Worm (Caenorhabditis elegans) whole organism, L4 larva: Measurements from ENCODE around the gene ZK688.1.

Experiments
- D1046.2 ChIP-seq: fragments of 200-800 bp; sonication (Bioruptor generic); IDR thresholded peaks from 2 replicates; pipeline ENCODE4 v1.3.6; 2022; ENCODE audit warnings: missing genetic modification characterization, missing compliant biosample characterization
- F49E8.2 ChIP-seq: sonication (generic microtip); optimal IDR thresholded peaks from 2 replicates; lab custom pipeline; 2016; ENCODE audit warnings: missing compliant biosample characterization, mild to moderate bottlenecking, missing genetic modification characterization, borderline replicate concordance
- Y105C5A.15 ChIP-seq: fragments of 200-800 bp; sonication (Bioruptor generic); IDR thresholded peaks from 2 replicates; pipeline ENCODE4 v1.3.6; 2022; ENCODE audit warnings: missing genetic modification characterization, missing compliant biosample characterization
- Y48G9A.11 ChIP-seq: fragments of 200-800 bp; sonication (Bioruptor generic); IDR thresholded peaks from 2 replicates; pipeline ENCODE4 v1.3.6; 2022; ENCODE audit warnings: missing genetic modification reagents, missing genetic modification characterization, missing compliant biosample characterization
- ZK546.5 ChIP-seq, 2 experiments: sonication (generic microtip); optimal IDR thresholded peaks; 2 replicates each; lab custom pipeline; 2017; ENCODE audit warnings: missing biosample characterization in 2 of 2, missing genetic modification characterization in 2 of 2
- ceh-28 ChIP-seq: fragments of 150-350 bp; optimal IDR thresholded peaks from 2 replicates; lab custom pipeline; 2014; ENCODE audit warnings: missing biosample characterization, missing genetic modification reagents, missing genetic modification characterization
- ceh-44 ChIP-seq: fragments of 200-800 bp; sonication (Bioruptor generic); IDR thresholded peaks from 2 replicates; pipeline ENCODE4 v1.3.6; 2022; ENCODE audit warnings: missing genetic modification reagents, missing genetic modification characterization, missing compliant biosample characterization
- daf-8 ChIP-seq: fragments of 200-800 bp; sonication (Bioruptor generic); IDR thresholded peaks from 2 replicates; pipeline ENCODE4 v1.3.6; 2022; ENCODE audit warnings: missing genetic modification characterization, missing compliant biosample characterization
- dmd-8 ChIP-seq: fragments of 200-800 bp; sonication (Bioruptor generic); IDR thresholded peaks from 2 replicates; pipeline ENCODE4 v1.3.6; 2022; ENCODE audit warnings: missing genetic modification characterization, missing compliant biosample characterization
- dve-1 ChIP-seq: sonication (generic microtip); optimal IDR thresholded peaks from 2 replicates; lab custom pipeline; 2017; ENCODE audit warnings: antibody characterized with exemption, mild to moderate bottlenecking, missing genetic modification characterization, missing compliant biosample characterization; ENCODE audit not compliant: insufficient read depth
- egl-27 ChIP-seq: sonication (generic microtip); optimal IDR thresholded peaks from 3 replicates; lab custom pipeline; 2017; ENCODE audit warnings: missing biosample characterization, missing genetic modification reagents, missing genetic modification characterization
- egl-43 ChIP-seq: fragments of 200-800 bp; sonication (Bioruptor generic); IDR thresholded peaks from 2 replicates; pipeline ENCODE4 v1.3.6; 2022; ENCODE audit warnings: missing genetic modification reagents, missing genetic modification characterization, missing compliant biosample characterization
- fkh-10 ChIP-seq: fragments of 150-350 bp; optimal IDR thresholded peaks from 2 replicates; lab custom pipeline; 2014; ENCODE audit warnings: missing biosample characterization, missing genetic modification reagents, missing genetic modification characterization
- hmg-1.1 ChIP-seq: fragments of 200-800 bp; sonication (Bioruptor generic); IDR thresholded peaks from 2 replicates; pipeline ENCODE4 v1.3.6; 2022; ENCODE audit warnings: missing genetic modification reagents, missing genetic modification characterization, missing compliant biosample characterization
- lin-13 ChIP-seq: fragments of 150-350 bp; optimal IDR thresholded peaks from 2 replicates; lab custom pipeline; 2014; ENCODE audit warnings: missing biosample characterization, missing genetic modification reagents, missing genetic modification characterization
- lin-15B ChIP-seq: fragments of 150-350 bp; sonication (generic microtip); optimal IDR thresholded peaks from 3 replicates; lab custom pipeline; 2014; ENCODE audit warnings: missing biosample characterization, missing genetic modification characterization
- lir-3 ChIP-seq: sonication (generic microtip); optimal IDR thresholded peaks from 2 replicates; lab custom pipeline; 2016; ENCODE audit warnings: mild to moderate bottlenecking, missing genetic modification characterization, missing compliant biosample characterization
- mdl-1 ChIP-seq, 2 experiments: fragments of 150-350 bp in 1 of 2; sonication (generic microtip) in 1 of 2; optimal IDR thresholded peaks; 2 replicates each; lab custom pipeline; 2014 to 2017; ENCODE audit warnings: missing biosample characterization in 2 of 2, missing genetic modification characterization in 2 of 2
- mdt-29 ChIP-seq: fragments of 200-800 bp; sonication (Bioruptor generic); IDR thresholded peaks from 2 replicates; pipeline ENCODE4 v1.3.6; 2022; ENCODE audit warnings: missing genetic modification reagents, missing genetic modification characterization, missing compliant biosample characterization
- mep-1 ChIP-seq: fragments of 150-350 bp; sonication (generic microtip); optimal IDR thresholded peaks from 3 replicates; lab custom pipeline; 2014; ENCODE audit warnings: missing biosample characterization, missing genetic modification characterization
- nhr-10 ChIP-seq: fragments of 150-350 bp; optimal IDR thresholded peaks from 2 replicates; lab custom pipeline; 2014; ENCODE audit warnings: missing biosample characterization, missing genetic modification characterization
- nhr-102 ChIP-seq: sonication (generic microtip); optimal IDR thresholded peaks from 2 replicates; lab custom pipeline; 2016; ENCODE audit warnings: mild to moderate bottlenecking, missing genetic modification characterization, moderate library complexity, missing compliant biosample characterization
- nhr-11 ChIP-seq: fragments of 150-350 bp; optimal IDR thresholded peaks from 2 replicates; lab custom pipeline; 2014; ENCODE audit warnings: missing biosample characterization, missing genetic modification characterization
- nhr-28 ChIP-seq: fragments of 150-350 bp; optimal IDR thresholded peaks from 2 replicates; lab custom pipeline; 2014; ENCODE audit warnings: missing biosample characterization, missing genetic modification characterization
- nhr-42 ChIP-seq: fragments of 200-800 bp; sonication (Bioruptor generic); IDR thresholded peaks from 2 replicates; pipeline ENCODE4 v1.3.6; 2022; ENCODE audit warnings: missing genetic modification characterization, missing compliant biosample characterization
- nhr-48 ChIP-seq: sonication (generic microtip); optimal IDR thresholded peaks from 2 replicates; lab custom pipeline; 2016; ENCODE audit warnings: mild to moderate bottlenecking, missing genetic modification characterization, missing compliant biosample characterization
- nhr-76 ChIP-seq: fragments of 150-350 bp; optimal IDR thresholded peaks from 2 replicates; lab custom pipeline; 2014; ENCODE audit warnings: missing biosample characterization, missing genetic modification characterization
- php-3 ChIP-seq: fragments of 200-800 bp; sonication (Bioruptor generic); IDR thresholded peaks from 2 replicates; pipeline ENCODE4 v1.3.6; 2022; ENCODE audit warnings: missing genetic modification reagents, missing genetic modification characterization, missing compliant biosample characterization
- saeg-2 ChIP-seq: fragments of 200-800 bp; sonication (Bioruptor generic); IDR thresholded peaks from 2 replicates; pipeline ENCODE4 v1.3.6; 2022; ENCODE audit warnings: missing genetic modification reagents, missing genetic modification characterization, missing compliant biosample characterization
- sdz-12 ChIP-seq: fragments of 200-800 bp; sonication (Bioruptor generic); optimal IDR thresholded peaks from 2 replicates; lab custom pipeline; 2018; ENCODE audit warnings: mild to moderate bottlenecking, missing genetic modification characterization, missing compliant biosample characterization
- snpc-1.2 ChIP-seq: fragments of 200-800 bp; sonication (Bioruptor generic); IDR thresholded peaks from 2 replicates; pipeline ENCODE4 v1.3.6; 2022; ENCODE audit warnings: missing genetic modification reagents, missing genetic modification characterization, missing compliant biosample characterization
- snpc-4 ChIP-seq: fragments of 150-350 bp; optimal IDR thresholded peaks from 2 replicates; lab custom pipeline; 2014; ENCODE audit warnings: missing biosample characterization, missing genetic modification characterization
- tag-97 ChIP-seq: fragments of 200-800 bp; sonication (Bioruptor generic); IDR thresholded peaks from 2 replicates; pipeline ENCODE4 v1.3.6; 2022; ENCODE audit warnings: missing genetic modification characterization, missing compliant biosample characterization
- unc-62 ChIP-seq, 3 experiments: fragments of 150-350 bp in 1 of 3; sonication (generic microtip); optimal IDR thresholded peaks in 2 of 3; peaks in 1 of 3; 1 replicate in 1 of 3; 2 replicates in 2 of 3; lab custom pipeline; 2014 to 2017; ENCODE audit warnings: missing biosample characterization in 3 of 3, missing genetic modification characterization in 3 of 3, missing genetic modification reagents in 3 of 3, missing genotype in 1 of 3
- vab-7 ChIP-seq: fragments of 200-800 bp; sonication (Bioruptor generic); IDR thresholded peaks from 2 replicates; pipeline ENCODE4 v1.3.6; 2022; ENCODE audit warnings: missing genetic modification reagents, missing genetic modification characterization, missing compliant biosample characterization
- zip-11 ChIP-seq: fragments of 200-800 bp; sonication (Bioruptor generic); IDR thresholded peaks from 2 replicates; pipeline ENCODE4 v1.3.6; 2022; ENCODE audit warnings: missing genetic modification characterization, missing compliant biosample characterization
- zip-2 ChIP-seq: fragments of 150-350 bp; optimal IDR thresholded peaks from 2 replicates; lab custom pipeline; 2014; ENCODE audit warnings: missing biosample characterization, missing genetic modification characterization
- ztf-11 ChIP-seq: fragments of 150-350 bp; optimal IDR thresholded peaks from 2 replicates; lab custom pipeline; 2014; ENCODE audit warnings: missing biosample characterization, missing genetic modification characterization

ZK688.1 gene

DNA sequence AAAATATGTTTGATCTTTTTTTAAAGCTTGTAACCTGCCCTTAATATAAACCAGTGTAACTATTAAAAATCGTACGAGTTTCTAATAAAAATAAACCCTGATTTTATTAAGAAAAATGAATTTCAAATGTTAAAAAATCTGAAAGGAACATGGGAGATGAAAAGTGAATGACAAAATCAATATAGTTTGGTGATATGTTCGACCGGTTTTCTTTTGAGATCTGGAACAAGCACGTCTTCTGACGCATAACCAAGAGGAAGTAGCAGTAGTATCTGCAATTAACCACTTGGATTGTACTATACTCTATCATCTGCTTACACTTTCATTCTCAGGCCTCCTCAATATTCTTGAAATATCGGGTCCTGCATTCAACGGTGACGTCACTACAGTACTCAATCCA is 32.3 kb upstream of the ZK688.1 start:
- TF ChIP-seq snpc-1.2 (GFP tag; lab: Robert Waterston, UW): no peak
- no peak for TF ChIP-seq nhr-28 (tag; lab: Kevin White, UChicago)
- no peak for TF ChIP-seq F49E8.2
- no peak for TF ChIP-seq daf-8 (GFP tag; lab: Robert Waterston, UW)
- peak in 1 of 2 experiments; percentile 93 for TF ChIP-seq unc-62 (GFP tag; optimal IDR thresholded peaks at IDR 0.05 in 1 of 2; lab: Kevin White, UChicago)
- no peak for TF ChIP-seq unc-62 (tag; optimal IDR thresholded peaks at IDR 0.05; lab: Kevin White, UChicago)

ce11 chrIII:7878852-7879329 is 30.5 kb upstream of the ZK688.1 start, which contains the start of gene sup-18:
TSS of gene sup-18 (minus strand) at chrIII:7878902.
- TF ChIP-seq lin-15B (tag; lab: Kevin White, UChicago) (no peak), unc-62 (GFP tag; optimal IDR thresholded peaks at IDR 0.05 in 1 of 2; lab: Kevin White, UChicago) (peak in 1 of 2 experiments; percentile 36), unc-62 (tag; optimal IDR thresholded peaks at IDR 0.05; lab: Kevin White, UChicago) (no peak)
- TF ChIP-seq, all 104 proteins: peak for 1

DNA sequence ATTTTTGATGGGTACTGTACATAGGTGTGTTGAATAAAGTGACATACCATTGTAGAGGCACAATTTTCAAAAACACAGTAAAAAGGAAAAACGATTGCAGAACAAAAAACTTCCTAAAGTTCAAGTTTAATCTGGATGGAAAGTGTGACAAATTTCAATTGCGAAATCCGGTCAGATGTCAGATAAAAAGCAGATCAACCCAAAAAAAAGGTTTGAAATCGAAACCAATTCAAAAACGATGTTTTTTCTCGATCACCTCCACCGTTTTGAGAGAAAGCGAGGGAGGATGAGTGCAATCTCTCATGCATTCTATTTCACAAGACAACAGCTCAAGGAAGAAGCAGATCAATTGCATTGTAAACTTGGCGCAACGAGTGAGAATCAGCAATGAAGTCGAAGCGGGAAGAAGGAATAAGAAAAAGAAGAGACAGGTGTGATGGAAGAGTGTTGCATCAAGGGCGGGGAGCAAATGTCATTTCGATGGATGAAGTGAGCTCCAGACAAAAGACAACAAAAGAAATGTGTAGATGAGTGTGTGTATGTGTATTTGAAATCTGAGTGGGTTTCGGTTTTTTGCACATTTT is 29.1 kb upstream of the ZK688.1 start:
- TF ChIP-seq nhr-11 (peak; percentile 41), dmd-8 (GFP tag; lab: Robert Waterston, UW) (no peak)

DNA sequence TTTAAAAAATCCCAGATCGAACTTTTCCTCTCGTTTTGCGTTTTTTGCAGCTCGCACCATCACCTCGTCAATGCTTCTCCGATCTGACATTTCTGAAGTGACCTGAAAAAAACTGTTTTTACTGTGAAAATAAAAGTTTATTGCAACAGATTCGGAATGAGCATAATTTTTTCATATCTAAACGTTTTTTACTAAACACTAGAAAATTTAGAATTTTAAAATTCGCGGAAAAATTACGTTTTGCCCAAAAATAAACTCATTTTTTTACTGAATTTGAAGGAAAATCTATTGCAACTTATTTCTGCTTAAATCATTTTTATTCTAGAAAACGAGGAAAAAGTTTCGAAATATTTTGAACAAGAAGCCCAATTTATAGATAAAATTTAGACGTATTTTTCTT is 26.5 kb upstream of the ZK688.1 start, which contains the start of gene ZK688.9:
Gene ZK688.9 (minus strand): TSS at position 101 of the 400 bp plus-strand sequence.
- no peak for TF ChIP-seq zip-11 (GFP tag; lab: Robert Waterston, UW)

ce11 chrIII:7884863-7885262 is 24.5 kb upstream of the ZK688.1 start, which contains the start of gene ZK688.11:
TSS of gene ZK688.11 (minus strand) at chrIII:7884963.
- no peak for TF ChIP-seq nhr-10
- TF ChIP-seq dve-1 (tag; lab: Kevin White, UChicago): peak; percentile 3
- TF ChIP-seq mep-1 (tag; lab: Kevin White, UChicago): peak; percentile 27
- TF ChIP-seq tag-97: no peak

DNA sequence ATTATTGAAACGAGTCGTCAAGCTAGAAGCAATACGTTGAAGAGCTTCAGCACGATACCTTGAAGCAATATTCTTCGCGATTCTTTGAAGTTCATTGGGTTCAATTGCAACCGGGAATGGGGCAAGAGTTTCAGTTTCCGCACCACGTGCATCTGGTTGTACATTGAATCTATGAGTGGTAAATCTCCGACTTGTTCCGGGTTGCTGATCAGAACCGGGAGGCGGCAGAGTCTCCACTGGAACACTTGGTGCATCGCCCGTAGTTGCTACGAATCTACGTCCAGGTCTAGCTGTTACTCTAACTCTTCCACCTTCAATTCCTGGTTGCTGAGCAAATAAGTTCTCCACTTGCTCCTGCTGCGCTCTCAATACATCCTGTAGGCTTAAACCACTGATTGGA is 20.3 kb upstream of the ZK688.1 start:
- no peak for TF ChIP-seq mdl-1 (tag; optimal IDR thresholded peaks at IDR 0.05; lab: Kevin White, UChicago)
- TF ChIP-seq php-3 (GFP tag; lab: Robert Waterston, UW): no peak
- no peak for TF ChIP-seq ceh-44
- no peak for TF ChIP-seq nhr-102 (tag; lab: Kevin White, UChicago)
- TF ChIP-seq ZK546.5 (tag; optimal IDR thresholded peaks at IDR 0.05; lab: Kevin White, UChicago): no peak
- no peak for TF ChIP-seq ztf-11 (tag; lab: Kevin White, UChicago)
- no peak for TF ChIP-seq saeg-2 (GFP tag; lab: Robert Waterston, UW)
- TF ChIP-seq snpc-4 (tag; lab: Kevin White, UChicago): no peak
- TF ChIP-seq lin-13 (GFP tag; lab: Kevin White, UChicago): no peak
- no peak for TF ChIP-seq hmg-1.1
- TF ChIP-seq, all 104 proteins: peak for 0

DNA sequence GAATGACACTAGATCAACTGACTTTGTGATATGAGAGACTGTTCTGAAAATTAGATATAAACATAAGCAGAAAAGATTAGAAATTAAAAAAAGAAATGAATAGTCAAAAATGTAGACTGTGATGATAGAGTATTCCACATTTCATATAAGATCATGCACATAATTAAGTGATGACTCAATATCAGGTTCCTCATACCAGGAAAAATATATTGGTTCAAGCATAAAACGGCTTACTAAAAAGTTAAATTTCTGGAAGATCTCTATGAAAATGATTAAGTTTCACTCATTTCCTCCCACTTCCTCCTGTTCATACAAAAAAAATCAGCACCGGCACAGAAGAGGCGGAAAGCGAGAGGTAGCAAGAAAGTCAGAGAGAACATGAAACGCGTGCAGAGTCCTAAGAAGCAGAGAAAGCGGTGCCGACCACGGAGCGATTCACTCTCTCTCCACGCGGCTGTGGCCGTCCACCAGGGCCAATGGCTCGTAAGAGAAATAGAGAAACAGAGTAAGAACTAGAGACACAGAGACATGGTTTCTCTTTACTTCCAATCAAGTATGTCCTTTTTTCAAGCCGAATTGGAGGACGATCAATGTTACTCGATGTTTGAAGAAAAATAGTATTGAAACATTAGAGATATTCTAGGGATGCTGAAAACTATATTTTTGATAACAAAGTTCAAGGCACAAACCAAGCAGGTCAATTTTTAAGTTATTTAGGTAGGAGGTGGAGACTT is 17.6 kb upstream of the ZK688.1 start, which contains the start of the genes ZK688.5 and fahd-1:
Gene ZK688.5 (minus strand): TSS at position 51 of the 734 bp plus-strand sequence.
Gene fahd-1 (plus strand): TSS at position 684 of the 734 bp plus-strand sequence.
- peak; percentile 31 for TF ChIP-seq nhr-48
- no peak for TF ChIP-seq sdz-12 (GFP tag; lab: Kevin White, UChicago)
- TF ChIP-seq vab-7: no peak
- peak; percentile 48 for TF ChIP-seq fkh-10
- TF ChIP-seq ceh-44: no peak
- TF ChIP-seq Y48G9A.11 (GFP tag; lab: Robert Waterston, UW): no peak
- no peak for TF ChIP-seq zip-2 (tag; lab: Kevin White, UChicago)
- TF ChIP-seq ztf-11 (tag; lab: Kevin White, UChicago): no peak
- TF ChIP-seq nhr-76 (tag; lab: Kevin White, UChicago): no peak
- TF ChIP-seq mdt-29: no peak
- no peak for TF ChIP-seq Y105C5A.15 (GFP tag; lab: Robert Waterston, UW)
- no peak for TF ChIP-seq egl-27 (tag; lab: Kevin White, UChicago)
- TF ChIP-seq D1046.2 (GFP tag; lab: Robert Waterston, UW): no peak
- TF ChIP-seq ceh-28 (tag; lab: Kevin White, UChicago): no peak
- no peak for TF ChIP-seq lir-3 (tag; lab: Kevin White, UChicago)
- no peak for TF ChIP-seq egl-43 (GFP tag; lab: Robert Waterston, UW)
- TF ChIP-seq saeg-2 (GFP tag; lab: Robert Waterston, UW): no peak
- TF ChIP-seq nhr-42: no peak
